Fruit fly (Drosophila melanogaster): Measurements from ENCODE around the gene mRpL28.

The mRpL28 gene

dm6 chr2L:5010784-5011260 lies 37.0 kb downstream of the mRpL28 start, which contains the start of the genes CG31917, Tfb5 and SelT:
Gene CG31917, minus strand, starts transcription at chr2L:5010834.
Gene Tfb5, minus strand, starts transcription at chr2L:5010834.
Gene SelT, plus strand, starts transcription at chr2L:5010922.
- no peak for TF ChIP-seq CG8478 (optimal IDR thresholded peaks at IDR 0.05)
- peak in 1 of 2 experiments; percentile 10 for TF ChIP-seq CTCF (optimal IDR thresholded peaks at IDR 0.05)

dm6 chr2L:5020479-5020878 lies 46.7 kb downstream of the mRpL28 start:
- no peak for TF ChIP-seq CG8478 (optimal IDR thresholded peaks at IDR 0.05)

- TF ChIP-seq CG8478 (optimal IDR thresholded peaks at IDR 0.05) (no peak), CTCF (optimal IDR thresholded peaks at IDR 0.05) (no peak)
Measured at dm6 chr2L:5022602-5023001, 48.8 kb downstream of the mRpL28 start.

All from S2 (cell line).